Worm (Caenorhabditis elegans): ENCODE results near the gene srz-69.

- TF ChIP-seq flt-1 (GFP tag; IDR thresholded peaks at IDR 0.05) (no peak), ztf-23 (GFP tag; IDR thresholded peaks at IDR 0.05) (no peak), T22C8.4 (GFP tag; IDR thresholded peaks at IDR 0.05) (no peak), ref-1 (GFP tag; conservative IDR thresholded peaks at IDR 0.05) (no peak)
These were observed 9.3 kb downstream of the srz-69 start for ce11 chrIV:3467751-3468150.
